Worm (Caenorhabditis elegans): ENCODE data around the gene ZC21.8.

ce11 chrIII:8520589-8520988 is 803 bp upstream of the ZC21.8 start:
- TF ChIP-seq daf-16 (GFP tag; optimal IDR thresholded peaks at IDR 0.05) (no peak), daf-16 (tag; optimal IDR thresholded peaks at IDR 0.05) (no peak), fkh-10 (GFP tag; optimal IDR thresholded peaks at IDR 0.05) (no peak), dpl-1 (GFP tag; optimal IDR thresholded peaks at IDR 0.05) (no peak), pqm-1 (tag; optimal IDR thresholded peaks at IDR 0.05) (no peak), ama-1 (optimal IDR thresholded peaks at IDR 0.05) (no peak), mxl-2 (GFP tag; conservative IDR thresholded peaks at IDR 0.05) (no peak), mdl-1 (tag; optimal IDR thresholded peaks at IDR 0.05) (no peak)
